Worm (Caenorhabditis elegans): Measurements from ENCODE around the gene cutc-1.

DNA sequence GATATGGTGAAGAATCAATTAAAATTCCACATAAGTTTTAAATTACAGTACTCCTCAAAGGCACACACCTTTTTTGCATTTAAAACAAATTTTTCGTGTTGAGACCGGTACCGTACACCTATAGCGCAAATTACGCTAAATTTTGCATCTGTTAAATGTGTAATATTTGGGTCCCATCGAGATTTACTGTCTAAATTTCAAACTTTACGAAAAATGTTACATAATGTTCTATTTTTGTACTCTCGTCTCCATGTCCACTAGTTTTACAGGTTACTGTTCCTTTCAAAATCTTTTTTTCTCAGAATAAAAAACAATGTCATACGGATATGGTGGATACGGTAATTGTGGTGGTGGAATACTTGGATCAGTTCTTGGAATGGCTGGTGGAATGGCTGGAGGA lies 5.0 kb downstream of the cutc-1 start, which contains the start of gene ZK353.2:
- TF ChIP-seq cog-1 (tag; optimal IDR thresholded peaks at IDR 0.05) (no peak), ztf-23 (GFP tag; IDR thresholded peaks at IDR 0.05) (no peak), ref-1 (GFP tag; conservative IDR thresholded peaks at IDR 0.05) (no peak), tab-1 (GFP tag; IDR thresholded peaks at IDR 0.05) (no peak), med-1 (GFP tag; optimal IDR thresholded peaks at IDR 0.05; ENCODE audit: insufficient read depth) (no peak), ztf-29 (GFP tag; IDR thresholded peaks at IDR 0.05) (no peak)
